Fruit fly (Drosophila melanogaster) whole organism: ENCODE measurements around the gene CG34126.

Source experiments
- CG8478 ChIP-seq: fragments of >200 bp; optimal IDR thresholded peaks from 2 replicates; lab custom pipeline; 2018; ENCODE audit warnings: inconsistent platforms
- Dll ChIP-seq: fragments of >200 bp; optimal IDR thresholded peaks from 2 replicates; lab custom pipeline; 2017
- EcR ChIP-seq, 2 experiments: fragments of >200 bp; optimal IDR thresholded peaks; 2 replicates each; lab custom pipeline; 2017; ENCODE audit warnings: missing biosample characterization in 2 of 2, missing genetic modification characterization in 2 of 2, missing genetic modification reagents in 2 of 2
- usp ChIP-seq: fragments of >200 bp; optimal IDR thresholded peaks from 2 replicates; lab custom pipeline; 2017; ENCODE audit warnings: missing biosample characterization, missing genetic modification characterization, mixed read lengths

DNA sequence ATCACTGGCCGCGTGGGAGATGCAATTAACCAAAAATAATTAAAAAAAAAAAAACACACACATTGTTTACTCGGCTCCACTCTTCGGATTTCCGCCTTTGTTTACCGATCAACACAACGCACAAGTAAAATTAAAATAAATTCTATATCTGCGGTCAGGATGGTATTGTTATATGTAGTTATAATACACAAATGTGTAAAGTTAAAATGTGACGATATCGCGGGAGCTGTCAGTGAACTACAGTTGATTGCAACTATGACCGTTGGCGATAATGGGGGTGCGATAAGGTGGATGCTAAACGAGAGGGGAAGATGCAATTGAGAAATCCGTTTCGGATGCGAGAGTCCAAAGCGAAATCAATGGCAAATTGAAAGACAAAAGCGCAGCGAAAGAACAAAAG lies 24.9 kb downstream of the CG34126 start:
- TF ChIP-seq EcR (GFP tag; optimal IDR thresholded peaks at IDR 0.05; lab: Kevin White, UChicago) (no peak), usp (GFP tag; lab: Kevin White, UChicago) (no peak), CG8478 (no peak), Dll (lab: Kevin White, UChicago) (no peak)
